Fruit fly (Drosophila melanogaster) whole organism, embryonic: ENCODE data around the gene Rbp6.

Experiments
- Adf1 ChIP-seq: fragments of 200-800 bp; sonication (Bioruptor generic); IDR thresholded peaks from 2 replicates; pipeline ENCODE4 v1.3.6; 2022; ENCODE audit warnings: missing biosample characterization, missing genetic modification characterization
- B-H2 ChIP-seq: fragments of 200-800 bp; sonication (Bioruptor generic); optimal IDR thresholded peaks from 2 replicates; lab custom pipeline; 2018; ENCODE audit warnings: missing biosample characterization, mild to moderate bottlenecking, missing genetic modification characterization
- BEAF-32 ChIP-seq: fragments of 200-800 bp; sonication (Bioruptor generic); optimal IDR thresholded peaks from 3 replicates; lab custom pipeline; 2017; ENCODE audit warnings: missing biosample characterization, missing genetic modification characterization, mild to moderate bottlenecking, moderate library complexity, missing genetic modification reagents
- CG10209 ChIP-seq: fragments of 200-800 bp; sonication (Bioruptor generic); optimal IDR thresholded peaks from 3 replicates; lab custom pipeline; 2017; ENCODE audit warnings: missing biosample characterization, mild to moderate bottlenecking, missing genetic modification characterization, missing genetic modification reagents
- CG1024 ChIP-seq: fragments of 200-800 bp; sonication (Bioruptor generic); IDR thresholded peaks from 2 replicates; pipeline ENCODE4 v1.3.6; 2022; ENCODE audit warnings: missing biosample characterization, missing genetic modification characterization
- CG10543 ChIP-seq: fragments of 200-800 bp; sonication (Bioruptor generic); optimal IDR thresholded peaks from 3 replicates; lab custom pipeline; 2017; ENCODE audit warnings: missing biosample characterization, mild to moderate bottlenecking, missing genetic modification characterization, moderate library complexity
- CG10979 ChIP-seq: fragments of 200-800 bp; sonication (Bioruptor generic); optimal IDR thresholded peaks from 2 replicates; lab custom pipeline; 2018; ENCODE audit warnings: missing biosample characterization, mild to moderate bottlenecking, missing genetic modification characterization, moderate library complexity
- CG11695 ChIP-seq: fragments of 200-800 bp; sonication (Bioruptor generic); IDR thresholded peaks from 3 replicates; pipeline ENCODE4 v1.3.6; 2022; ENCODE audit warnings: missing biosample characterization, missing genetic modification characterization
- CG12104 ChIP-seq: fragments of 200-800 bp; sonication (Bioruptor generic); optimal IDR thresholded peaks from 3 replicates; lab custom pipeline; 2016; ENCODE audit warnings: missing biosample characterization, missing genetic modification characterization
- CG12769 ChIP-seq: fragments of 200-800 bp; sonication (Bioruptor generic); optimal IDR thresholded peaks from 2 replicates; lab custom pipeline; 2019; ENCODE audit warnings: missing biosample characterization, mild to moderate bottlenecking, missing genetic modification characterization, moderate library complexity
- CG13287 ChIP-seq: fragments of 200-800 bp; sonication (Bioruptor generic); IDR thresholded peaks from 2 replicates; pipeline ENCODE4 v1.3.6; 2022; ENCODE audit warnings: missing biosample characterization, missing genetic modification characterization; ENCODE audit not compliant: partially characterized antibody
- CG15073 ChIP-seq: fragments of 200-800 bp; sonication (Bioruptor generic); optimal IDR thresholded peaks from 2 replicates; lab custom pipeline; 2016; ENCODE audit warnings: missing biosample characterization, missing genetic modification characterization
- CG17912 ChIP-seq: fragments of 200-800 bp; sonication (Bioruptor generic); optimal IDR thresholded peaks from 2 replicates; lab custom pipeline; 2018; ENCODE audit warnings: missing biosample characterization, mild to moderate bottlenecking, missing genetic modification characterization
- CG1792 ChIP-seq: fragments of 200-800 bp; sonication (Bioruptor generic); optimal IDR thresholded peaks from 2 replicates; lab custom pipeline; 2016; ENCODE audit warnings: missing biosample characterization, missing genetic modification characterization
- CG2712 ChIP-seq: fragments of 200-800 bp; optimal IDR thresholded peaks from 3 replicates; lab custom pipeline; 2019; ENCODE audit warnings: missing biosample characterization, mild to moderate bottlenecking, missing genetic modification characterization, moderate library complexity
- CG3163 ChIP-seq: fragments of 200-800 bp; sonication (Bioruptor generic); optimal IDR thresholded peaks from 3 replicates; lab custom pipeline; 2016; ENCODE audit warnings: missing biosample characterization, missing genetic modification characterization
- CG33213 ChIP-seq: fragments of 200-800 bp; sonication (Bioruptor generic); optimal IDR thresholded peaks from 3 replicates; lab custom pipeline; 2016; ENCODE audit warnings: missing biosample characterization, missing genetic modification characterization
- CG4360 ChIP-seq: fragments of 200-800 bp; sonication (Bioruptor generic); IDR thresholded peaks from 2 replicates; pipeline ENCODE4 v1.3.6; 2022; ENCODE audit warnings: missing biosample characterization, missing genetic modification characterization
- CG4424 ChIP-seq: fragments of 200-800 bp; sonication (Bioruptor generic); optimal IDR thresholded peaks from 3 replicates; lab custom pipeline; 2016; ENCODE audit warnings: missing biosample characterization, missing genetic modification characterization
- CG6654 ChIP-seq: fragments of 200-800 bp; sonication (Bioruptor generic); optimal IDR thresholded peaks from 2 replicates; lab custom pipeline; 2017; ENCODE audit warnings: missing biosample characterization, mild to moderate bottlenecking, missing genetic modification characterization
- CG6765 ChIP-seq: fragments of 200-800 bp; sonication (Bioruptor generic); optimal IDR thresholded peaks from 3 replicates; lab custom pipeline; 2017; ENCODE audit warnings: missing biosample characterization, mild to moderate bottlenecking, missing genetic modification characterization
- CG7271 ChIP-seq: fragments of 200-800 bp; sonication (Bioruptor generic); optimal IDR thresholded peaks from 2 replicates; lab custom pipeline; 2018; ENCODE audit warnings: missing biosample characterization, mild to moderate bottlenecking, missing genetic modification characterization, moderate library complexity
- CG8388 ChIP-seq: fragments of 200-800 bp; sonication (Bioruptor generic); optimal IDR thresholded peaks from 2 replicates; lab custom pipeline; 2019; ENCODE audit warnings: missing biosample characterization, mild to moderate bottlenecking, missing genetic modification characterization, moderate library complexity
- CG9609 ChIP-seq: fragments of 200-800 bp; sonication (Bioruptor generic); optimal IDR thresholded peaks from 3 replicates; lab custom pipeline; 2016; ENCODE audit warnings: missing biosample characterization, missing genetic modification characterization
- D19A ChIP-seq: fragments of 200-800 bp; optimal IDR thresholded peaks from 3 replicates; lab custom pipeline; 2019; ENCODE audit warnings: missing biosample characterization, mild to moderate bottlenecking, missing genetic modification characterization, moderate library complexity
- E2f2 ChIP-seq: fragments of 200-800 bp; sonication (Bioruptor generic); IDR thresholded peaks from 2 replicates; pipeline ENCODE4 v1.3.6; 2022; ENCODE audit warnings: missing biosample characterization, missing genetic modification characterization
- H2.0 ChIP-seq: fragments of 200-800 bp; sonication (Bioruptor generic); IDR thresholded peaks from 2 replicates; pipeline ENCODE4 v1.3.6; 2022; ENCODE audit warnings: missing biosample characterization, missing genetic modification characterization
- Hmr ChIP-seq: fragments of 200-800 bp; sonication (Bioruptor generic); optimal IDR thresholded peaks from 3 replicates; lab custom pipeline; 2017; ENCODE audit warnings: mild to moderate bottlenecking, missing biosample characterization, missing genetic modification reagents, missing genetic modification characterization
- Hmx ChIP-seq: fragments of 200-800 bp; sonication (Bioruptor generic); optimal IDR thresholded peaks from 2 replicates; lab custom pipeline; 2016; ENCODE audit warnings: missing biosample characterization, missing genetic modification characterization
- Myb ChIP-seq: fragments of 200-800 bp; sonication (Bioruptor generic); optimal IDR thresholded peaks from 2 replicates; lab custom pipeline; 2016; ENCODE audit warnings: missing biosample characterization, missing genetic modification characterization
- NK7.1 ChIP-seq: fragments of 200-800 bp; sonication (Bioruptor generic); optimal IDR thresholded peaks from 3 replicates; lab custom pipeline; 2016; ENCODE audit warnings: missing biosample characterization, missing genetic modification characterization
- Sox102F ChIP-seq: fragments of 200-800 bp; sonication (Bioruptor generic); optimal IDR thresholded peaks from 2 replicates; lab custom pipeline; 2018; ENCODE audit warnings: missing biosample characterization, mild to moderate bottlenecking, missing genetic modification characterization, moderate library complexity
- Trl ChIP-seq, 3 experiments: fragments of >200 bp in 2 of 3; fragments of 200-800 bp in 1 of 3; sonication (Bioruptor generic) in 1 of 3; optimal IDR thresholded peaks; 2 replicates in 1 of 3; 3 replicates in 2 of 3; lab custom pipeline; 2016 to 2017; ENCODE audit warnings: missing biosample characterization in 1 of 3, missing genetic modification characterization in 1 of 3
- amos ChIP-seq: fragments of 200-800 bp; sonication (Bioruptor generic); IDR thresholded peaks from 2 replicates; pipeline ENCODE4 v1.3.6; 2022; ENCODE audit warnings: missing biosample characterization, missing genetic modification characterization; ENCODE audit not compliant: partially characterized antibody
- bigmax ChIP-seq: fragments of 200-800 bp; sonication (Bioruptor generic); optimal IDR thresholded peaks from 2 replicates; lab custom pipeline; 2018; ENCODE audit warnings: missing biosample characterization, mild to moderate bottlenecking, missing genetic modification characterization
- caup ChIP-seq: fragments of 200-800 bp; sonication (Bioruptor generic); optimal IDR thresholded peaks from 3 replicates; lab custom pipeline; 2017; ENCODE audit warnings: missing biosample characterization, mild to moderate bottlenecking, missing genetic modification characterization, moderate library complexity; ENCODE audit not compliant: severe bottlenecking
- crp ChIP-seq, 2 experiments: fragments of 200-800 bp; sonication (Bioruptor generic); optimal IDR thresholded peaks; 2 replicates in 1 of 2; 3 replicates in 1 of 2; lab custom pipeline; 2017; ENCODE audit warnings: missing biosample characterization in 2 of 2, missing genetic modification characterization in 2 of 2, mild to moderate bottlenecking in 1 of 2, moderate library complexity in 1 of 2
- da ChIP-seq: fragments of 200-800 bp; sonication (Bioruptor generic); optimal IDR thresholded peaks from 2 replicates; lab custom pipeline; 2016; ENCODE audit warnings: missing biosample characterization, missing genetic modification characterization
- fd64A ChIP-seq: fragments of 200-800 bp; sonication (Bioruptor generic); optimal IDR thresholded peaks from 3 replicates; lab custom pipeline; 2018; ENCODE audit warnings: missing biosample characterization, mild to moderate bottlenecking, missing genetic modification characterization
- fru ChIP-seq: fragments of >200 bp; optimal IDR thresholded peaks from 2 replicates; lab custom pipeline; 2017
- fu2 ChIP-seq: fragments of 200-800 bp; sonication (Bioruptor generic); optimal IDR thresholded peaks from 2 replicates; lab custom pipeline; 2016; ENCODE audit warnings: missing biosample characterization, missing genetic modification characterization
- grn ChIP-seq: fragments of 200-800 bp; sonication (Bioruptor generic); optimal IDR thresholded peaks from 3 replicates; lab custom pipeline; 2017; ENCODE audit warnings: missing biosample characterization, missing genetic modification characterization
- kah ChIP-seq: fragments of 200-800 bp; sonication (Bioruptor generic); optimal IDR thresholded peaks from 2 replicates; lab custom pipeline; 2018; ENCODE audit warnings: missing biosample characterization, mild to moderate bottlenecking, missing genetic modification characterization
- lbe ChIP-seq: fragments of 200-800 bp; sonication (Bioruptor generic); optimal IDR thresholded peaks from 2 replicates; lab custom pipeline; 2016; ENCODE audit warnings: missing biosample characterization, mild to moderate bottlenecking, missing genetic modification characterization
- nerfin-2 ChIP-seq: fragments of 200-800 bp; sonication (Bioruptor generic); IDR thresholded peaks from 2 replicates; pipeline ENCODE4 v1.3.6; 2022; ENCODE audit warnings: missing biosample characterization, missing genetic modification characterization; ENCODE audit not compliant: partially characterized antibody
- onecut ChIP-seq: fragments of 200-800 bp; sonication (Bioruptor generic); IDR thresholded peaks from 2 replicates; pipeline ENCODE4 v1.3.6; 2022; ENCODE audit warnings: missing biosample characterization, missing genetic modification characterization
- pho ChIP-seq: fragments of 200-800 bp; sonication (Bioruptor generic); optimal IDR thresholded peaks from 2 replicates; lab custom pipeline; 2016; ENCODE audit warnings: missing biosample characterization, missing genetic modification characterization
- sim ChIP-seq: fragments of 200-800 bp; sonication (Bioruptor generic); IDR thresholded peaks from 2 replicates; pipeline ENCODE4 v1.3.6; 2022; ENCODE audit warnings: missing biosample characterization, missing genetic modification characterization
- so ChIP-seq: fragments of 200-800 bp; sonication (Bioruptor generic); IDR thresholded peaks from 3 replicates; pipeline ENCODE4 v1.3.6; 2022; ENCODE audit warnings: missing biosample characterization, missing genetic modification characterization
- sqz ChIP-seq: fragments of 200-800 bp; sonication (Bioruptor generic); optimal IDR thresholded peaks from 3 replicates; lab custom pipeline; 2018; ENCODE audit warnings: missing biosample characterization, mild to moderate bottlenecking, missing genetic modification characterization
- twi ChIP-seq: fragments of 200-800 bp; optimal IDR thresholded peaks from 2 replicates; lab custom pipeline; 2019; ENCODE audit warnings: missing biosample characterization, mild to moderate bottlenecking, missing genetic modification characterization, moderate library complexity

Gene Rbp6

dm6 chr3L:17024095-17024639, 213.8 kb downstream of the Rbp6 start, which contains the start of gene Fit2 (continued):
- TF ChIP-seq fu2 (GFP tag; lab: Kevin White, UChicago) (no peak), so (no peak), NK7.1 (GFP tag; lab: Kevin White, UChicago) (no peak), CG6654 (GFP tag; lab: Kevin White, UChicago) (no peak), CG4424 (GFP tag; lab: Kevin White, UChicago) (no peak), sim (GFP tag; lab: Robert Waterston, UW) (no peak), fru (lab: Kevin White, UChicago) (no peak), CG2712 (tag; lab: Kevin White, UChicago) (no peak), CG13287 (GFP tag; lab: Robert Waterston, UW) (peak; percentile 98), CG4360 (GFP tag; lab: Robert Waterston, UW) (no peak), pho (GFP tag; lab: Kevin White, UChicago) (no peak), CG12104 (GFP tag; lab: Kevin White, UChicago) (no peak), D19A (tag; lab: Kevin White, UChicago) (no peak), CG10979 (tag; lab: Kevin White, UChicago) (no peak), E2f2 (GFP tag; lab: Robert Waterston, UW) (peak; percentile 96), twi (tag; lab: Kevin White, UChicago) (no peak), Hmx (GFP tag; lab: Kevin White, UChicago) (no peak), Adf1 (GFP tag; lab: Robert Waterston, UW) (no peak), CG8388 (no peak), Trl (optimal IDR thresholded peaks at IDR 0.05; lab: Kevin White, UChicago) (no peak), Trl (GFP tag; optimal IDR thresholded peaks at IDR 0.05; lab: Kevin White, UChicago) (no peak), CG3163 (GFP tag; lab: Kevin White, UChicago) (no peak), kah (no peak), onecut (GFP tag; lab: Robert Waterston, UW) (no peak), caup (GFP tag; lab: Kevin White, UChicago) (no peak), grn (GFP tag; lab: Kevin White, UChicago) (no peak), da (GFP tag; lab: Kevin White, UChicago) (no peak), B-H2 (GFP tag; lab: Kevin White, UChicago) (no peak), crp (GFP tag; optimal IDR thresholded peaks at IDR 0.05; lab: Kevin White, UChicago) (peak in 1 of 2 experiments; percentile 49), CG12769 (tag; lab: Kevin White, UChicago) (no peak), CG1792 (GFP tag; lab: Kevin White, UChicago) (no peak), lbe (no peak), CG10209 (GFP tag; lab: Kevin White, UChicago) (no peak), sqz (no peak), Sox102F (no peak), BEAF-32 (GFP tag; lab: Kevin White, UChicago) (peak; percentile 75), amos (peak; percentile 94), CG6765 (no peak), CG33213 (GFP tag; lab: Kevin White, UChicago) (no peak), Myb (GFP tag; lab: Kevin White, UChicago) (peak; percentile 65), CG9609 (GFP tag; lab: Kevin White, UChicago) (no peak), CG15073 (GFP tag; lab: Kevin White, UChicago) (no peak), CG7271 (tag; lab: Kevin White, UChicago) (no peak), fd64A (no peak), nerfin-2 (peak; percentile 100), Hmr (GFP tag; lab: Kevin White, UChicago) (no peak), bigmax (no peak), H2.0 (no peak), CG1024 (GFP tag; lab: Robert Waterston, UW) (no peak), CG11695 (no peak), CG10543 (GFP tag; lab: Kevin White, UChicago) (no peak), CG17912 (GFP tag; lab: Kevin White, UChicago) (no peak)
